Worm (Caenorhabditis elegans) whole organism, L4 larva: ENCODE measurements around the gene mrps-18C.

Experiments used
- F10B5.3 ChIP-seq: sonication (generic microtip); optimal IDR thresholded peaks from 2 replicates; lab custom pipeline; 2016; ENCODE audit warnings: mild to moderate bottlenecking, missing genetic modification characterization, missing compliant biosample characterization
- F26F4.8 ChIP-seq: fragments of 200-800 bp; sonication (Bioruptor generic); conservative IDR thresholded peaks from 2 replicates; pipeline ENCODE4 v1.3.6; 2022; ENCODE audit warnings: missing genetic modification characterization, missing compliant biosample characterization
- F37D6.2 ChIP-seq: sonication (generic microtip); optimal IDR thresholded peaks from 2 replicates; lab custom pipeline; 2016; ENCODE audit warnings: mild to moderate bottlenecking, missing genetic modification characterization, missing compliant biosample characterization
- T20F7.1 ChIP-seq: fragments of 200-800 bp; sonication (Bioruptor generic); optimal IDR thresholded peaks from 2 replicates; lab custom pipeline; 2018; ENCODE audit warnings: mild to moderate bottlenecking, missing genetic modification characterization, missing compliant biosample characterization
- Y105C5A.15 ChIP-seq: fragments of 200-800 bp; sonication (Bioruptor generic); IDR thresholded peaks from 2 replicates; pipeline ENCODE4 v1.3.6; 2022; ENCODE audit warnings: missing genetic modification characterization, missing compliant biosample characterization
- Y48G9A.11 ChIP-seq: fragments of 200-800 bp; sonication (Bioruptor generic); IDR thresholded peaks from 2 replicates; pipeline ENCODE4 v1.3.6; 2022; ENCODE audit warnings: missing genetic modification reagents, missing genetic modification characterization, missing compliant biosample characterization
- Y75B8A.6 ChIP-seq: fragments of 200-800 bp; sonication (Bioruptor generic); IDR thresholded peaks from 2 replicates; pipeline ENCODE4 v1.3.6; 2022; ENCODE audit warnings: missing genetic modification reagents, missing genetic modification characterization, missing compliant biosample characterization
- ZK546.5 ChIP-seq, 2 experiments: sonication (generic microtip); optimal IDR thresholded peaks; 2 replicates each; lab custom pipeline; 2017; ENCODE audit warnings: missing biosample characterization in 2 of 2, missing genetic modification characterization in 2 of 2
- aly-2 ChIP-seq: sonication (generic microtip); optimal IDR thresholded peaks from 2 replicates; lab custom pipeline; 2018; ENCODE audit warnings: missing biosample characterization, missing genetic modification characterization
- ceh-20 ChIP-seq: fragments of 200-800 bp; sonication (Bioruptor generic); IDR thresholded peaks from 2 replicates; pipeline ENCODE4 v1.3.6; 2022; ENCODE audit warnings: missing genetic modification reagents, missing genetic modification characterization, missing compliant biosample characterization
- ceh-32 ChIP-seq: sonication (generic microtip); optimal IDR thresholded peaks from 2 replicates; lab custom pipeline; 2016; ENCODE audit warnings: mild to moderate bottlenecking, missing genetic modification characterization, missing compliant biosample characterization; ENCODE audit not compliant: poor library complexity
- ceh-44 ChIP-seq: fragments of 200-800 bp; sonication (Bioruptor generic); IDR thresholded peaks from 2 replicates; pipeline ENCODE4 v1.3.6; 2022; ENCODE audit warnings: missing genetic modification reagents, missing genetic modification characterization, missing compliant biosample characterization
- ceh-62 ChIP-seq: sonication (generic microtip); optimal IDR thresholded peaks from 2 replicates; lab custom pipeline; 2017; ENCODE audit warnings: missing biosample characterization, missing genetic modification characterization
- ceh-82 ChIP-seq: sonication (generic microtip); optimal IDR thresholded peaks from 2 replicates; lab custom pipeline; 2017; ENCODE audit warnings: missing biosample characterization, missing genetic modification characterization
- ctbp-1 ChIP-seq: fragments of 200-800 bp; sonication (Bioruptor generic); IDR thresholded peaks from 2 replicates; pipeline ENCODE4 v1.3.6; 2022; ENCODE audit warnings: missing genetic modification reagents, missing genetic modification characterization, missing compliant biosample characterization
- daf-8 ChIP-seq: fragments of 200-800 bp; sonication (Bioruptor generic); IDR thresholded peaks from 2 replicates; pipeline ENCODE4 v1.3.6; 2022; ENCODE audit warnings: missing genetic modification characterization, missing compliant biosample characterization
- dmd-6 ChIP-seq: fragments of 200-800 bp; sonication (Bioruptor generic); IDR thresholded peaks from 2 replicates; pipeline ENCODE4 v1.3.6; 2022; ENCODE audit warnings: missing genetic modification reagents, missing genetic modification characterization, missing compliant biosample characterization
- dmd-8 ChIP-seq: fragments of 200-800 bp; sonication (Bioruptor generic); IDR thresholded peaks from 2 replicates; pipeline ENCODE4 v1.3.6; 2022; ENCODE audit warnings: missing genetic modification characterization, missing compliant biosample characterization
- dpl-1 ChIP-seq: fragments of 150-350 bp; optimal IDR thresholded peaks from 2 replicates; lab custom pipeline; 2014; ENCODE audit warnings: missing biosample characterization, missing genetic modification reagents, missing genetic modification characterization
- dve-1 ChIP-seq: sonication (generic microtip); optimal IDR thresholded peaks from 2 replicates; lab custom pipeline; 2017; ENCODE audit warnings: antibody characterized with exemption, mild to moderate bottlenecking, missing genetic modification characterization, missing compliant biosample characterization; ENCODE audit not compliant: insufficient read depth
- egl-27 ChIP-seq: sonication (generic microtip); optimal IDR thresholded peaks from 3 replicates; lab custom pipeline; 2017; ENCODE audit warnings: missing biosample characterization, missing genetic modification reagents, missing genetic modification characterization
- egl-43 ChIP-seq: fragments of 200-800 bp; sonication (Bioruptor generic); IDR thresholded peaks from 2 replicates; pipeline ENCODE4 v1.3.6; 2022; ENCODE audit warnings: missing genetic modification reagents, missing genetic modification characterization, missing compliant biosample characterization
- fkh-10 ChIP-seq: fragments of 150-350 bp; optimal IDR thresholded peaks from 2 replicates; lab custom pipeline; 2014; ENCODE audit warnings: missing biosample characterization, missing genetic modification reagents, missing genetic modification characterization
- fos-1 ChIP-seq: fragments of 150-350 bp; optimal IDR thresholded peaks from 2 replicates; lab custom pipeline; 2014; ENCODE audit warnings: missing biosample characterization, missing genetic modification characterization
- hlh-11 ChIP-seq: fragments of 200-800 bp; sonication (Bioruptor generic); optimal IDR thresholded peaks from 2 replicates; lab custom pipeline; 2018; ENCODE audit warnings: mild to moderate bottlenecking, missing genetic modification characterization, missing compliant biosample characterization
- hlh-30 ChIP-seq: sonication (generic microtip); optimal IDR thresholded peaks from 2 replicates; lab custom pipeline; 2017; ENCODE audit warnings: antibody characterized with exemption, mild to moderate bottlenecking, missing genetic modification characterization, missing compliant biosample characterization; ENCODE audit not compliant: insufficient read depth
- hmg-1.1 ChIP-seq: fragments of 200-800 bp; sonication (Bioruptor generic); IDR thresholded peaks from 2 replicates; pipeline ENCODE4 v1.3.6; 2022; ENCODE audit warnings: missing genetic modification reagents, missing genetic modification characterization, missing compliant biosample characterization
- lin-1 ChIP-seq: fragments of 200-800 bp; sonication (Bioruptor generic); IDR thresholded peaks from 2 replicates; pipeline ENCODE4 v1.3.6; 2022; ENCODE audit warnings: missing genetic modification reagents, missing genetic modification characterization, missing compliant biosample characterization
- lin-29 ChIP-seq: fragments of 200-800 bp; sonication (Bioruptor generic); IDR thresholded peaks from 2 replicates; pipeline ENCODE4 v1.3.6; 2022; ENCODE audit warnings: missing genetic modification reagents, missing genetic modification characterization, missing compliant biosample characterization
- lin-39 ChIP-seq: fragments of 150-350 bp; optimal IDR thresholded peaks from 2 replicates; lab custom pipeline; 2014; ENCODE audit warnings: missing biosample characterization, missing genetic modification reagents, missing genetic modification characterization
- lir-3 ChIP-seq: sonication (generic microtip); optimal IDR thresholded peaks from 2 replicates; lab custom pipeline; 2016; ENCODE audit warnings: mild to moderate bottlenecking, missing genetic modification characterization, missing compliant biosample characterization
- madf-5 ChIP-seq, 2 experiments: fragments of 200-800 bp; sonication (Bioruptor generic); IDR thresholded peaks; 2 replicates each; pipeline ENCODE4 v1.3.6; 2022; ENCODE audit warnings: missing compliant biosample characterization in 2 of 2, missing genetic modification characterization in 2 of 2
- mxl-2 ChIP-seq: fragments of 200-800 bp; sonication (Bioruptor generic); conservative IDR thresholded peaks from 2 replicates; pipeline ENCODE4 v1.3.6; 2022; ENCODE audit warnings: missing genetic modification reagents, missing genetic modification characterization, missing compliant biosample characterization
- nhr-10 ChIP-seq: fragments of 150-350 bp; optimal IDR thresholded peaks from 2 replicates; lab custom pipeline; 2014; ENCODE audit warnings: missing biosample characterization, missing genetic modification characterization
- nhr-111 ChIP-seq: fragments of 200-800 bp; sonication (Bioruptor generic); optimal IDR thresholded peaks from 2 replicates; lab custom pipeline; 2018; ENCODE audit warnings: mild to moderate bottlenecking, missing genetic modification characterization, missing compliant biosample characterization
- nhr-25 ChIP-seq: sonication (generic microtip); optimal IDR thresholded peaks from 2 replicates; lab custom pipeline; 2017; ENCODE audit warnings: missing genetic modification characterization, mild to moderate bottlenecking, missing compliant biosample characterization, antibody characterized with exemption, moderate library complexity, borderline replicate concordance; ENCODE audit not compliant: insufficient read depth
- nhr-28 ChIP-seq: fragments of 150-350 bp; optimal IDR thresholded peaks from 2 replicates; lab custom pipeline; 2014; ENCODE audit warnings: missing biosample characterization, missing genetic modification characterization
- nhr-42 ChIP-seq: fragments of 200-800 bp; sonication (Bioruptor generic); IDR thresholded peaks from 2 replicates; pipeline ENCODE4 v1.3.6; 2022; ENCODE audit warnings: missing genetic modification characterization, missing compliant biosample characterization
- nhr-48 ChIP-seq: sonication (generic microtip); optimal IDR thresholded peaks from 2 replicates; lab custom pipeline; 2016; ENCODE audit warnings: mild to moderate bottlenecking, missing genetic modification characterization, missing compliant biosample characterization
- nhr-76 ChIP-seq: fragments of 150-350 bp; optimal IDR thresholded peaks from 2 replicates; lab custom pipeline; 2014; ENCODE audit warnings: missing biosample characterization, missing genetic modification characterization
- php-3 ChIP-seq: fragments of 200-800 bp; sonication (Bioruptor generic); IDR thresholded peaks from 2 replicates; pipeline ENCODE4 v1.3.6; 2022; ENCODE audit warnings: missing genetic modification reagents, missing genetic modification characterization, missing compliant biosample characterization
- rbr-2 ChIP-seq: sonication (generic microtip); optimal IDR thresholded peaks from 2 replicates; lab custom pipeline; 2016; ENCODE audit warnings: missing genotype, missing genetic modification characterization, missing compliant biosample characterization
- saeg-2 ChIP-seq: fragments of 200-800 bp; sonication (Bioruptor generic); IDR thresholded peaks from 2 replicates; pipeline ENCODE4 v1.3.6; 2022; ENCODE audit warnings: missing genetic modification reagents, missing genetic modification characterization, missing compliant biosample characterization
- set-16 ChIP-seq: fragments of 200-800 bp; sonication (Bioruptor generic); IDR thresholded peaks from 2 replicates; pipeline ENCODE4 v1.3.6; 2022; ENCODE audit warnings: missing genetic modification reagents, missing genetic modification characterization, missing compliant biosample characterization
- spr-1 ChIP-seq: sonication (generic microtip); optimal IDR thresholded peaks from 2 replicates; lab custom pipeline; 2016; ENCODE audit warnings: mild to moderate bottlenecking, missing genetic modification characterization, missing compliant biosample characterization
- spr-3 ChIP-seq: fragments of 200-800 bp; sonication (Bioruptor generic); optimal IDR thresholded peaks from 2 replicates; lab custom pipeline; 2018; ENCODE audit warnings: mild to moderate bottlenecking, missing genetic modification characterization, missing compliant biosample characterization
- tag-97 ChIP-seq: fragments of 200-800 bp; sonication (Bioruptor generic); IDR thresholded peaks from 2 replicates; pipeline ENCODE4 v1.3.6; 2022; ENCODE audit warnings: missing genetic modification characterization, missing compliant biosample characterization
- tra-1 ChIP-seq: fragments of 200-800 bp; sonication (Bioruptor generic); IDR thresholded peaks from 2 replicates; pipeline ENCODE4 v1.3.6; 2022; ENCODE audit warnings: missing genetic modification reagents, missing genetic modification characterization, missing compliant biosample characterization
- unc-62 ChIP-seq, 3 experiments: fragments of 150-350 bp in 1 of 3; sonication (generic microtip); optimal IDR thresholded peaks in 2 of 3; peaks in 1 of 3; 1 replicate in 1 of 3; 2 replicates in 2 of 3; lab custom pipeline; 2014 to 2017; ENCODE audit warnings: missing biosample characterization in 3 of 3, missing genetic modification characterization in 3 of 3, missing genetic modification reagents in 3 of 3, missing genotype in 1 of 3
- vab-7 ChIP-seq: fragments of 200-800 bp; sonication (Bioruptor generic); IDR thresholded peaks from 2 replicates; pipeline ENCODE4 v1.3.6; 2022; ENCODE audit warnings: missing genetic modification reagents, missing genetic modification characterization, missing compliant biosample characterization
- zip-2 ChIP-seq: fragments of 150-350 bp; optimal IDR thresholded peaks from 2 replicates; lab custom pipeline; 2014; ENCODE audit warnings: missing biosample characterization, missing genetic modification characterization

The mrps-18C gene

DNA sequence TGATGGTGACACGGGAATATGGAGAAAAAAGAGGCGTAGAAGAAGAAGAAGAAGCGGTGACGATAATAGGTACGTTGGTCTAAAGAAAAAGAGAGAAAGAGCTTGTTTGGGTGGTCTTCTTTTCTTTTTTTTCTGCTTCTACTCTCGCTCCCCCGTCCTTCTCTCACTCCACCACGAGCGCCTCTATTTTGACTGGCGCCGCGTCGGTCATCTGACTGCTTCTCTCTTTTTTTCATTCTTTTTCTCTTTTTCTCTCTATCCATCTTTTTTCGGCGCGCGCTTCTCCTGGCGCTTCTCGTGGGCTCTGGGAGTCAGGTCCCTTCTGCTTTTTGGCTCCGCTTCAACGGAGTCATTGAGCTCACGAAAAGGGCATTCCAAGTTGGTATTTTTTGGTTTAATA is 15.0 kb downstream of the mrps-18C start (continued):
- no peak for TF ChIP-seq spr-3 (GFP tag; lab: Kevin White, UChicago)
- TF ChIP-seq ZK546.5 (tag; optimal IDR thresholded peaks at IDR 0.05; lab: Kevin White, UChicago) = no peak
- peak; percentile 56; the same call in 1 of the 2 replicates for TF ChIP-seq egl-43
- TF ChIP-seq lin-1 (GFP tag; lab: Robert Waterston, UW) = no peak
- peak; percentile 7 for TF ChIP-seq F37D6.2
- no peak for TF ChIP-seq ceh-20 (GFP tag; lab: Robert Waterston, UW)
- peak; percentile 67 for TF ChIP-seq set-16 (GFP tag; lab: Robert Waterston, UW)
- TF ChIP-seq php-3 (GFP tag; lab: Robert Waterston, UW) = no peak
- no peak for TF ChIP-seq fos-1
- no peak for TF ChIP-seq nhr-42 (GFP tag; lab: Robert Waterston, UW)
- TF ChIP-seq hlh-11 (tag; lab: Kevin White, UChicago) = peak; percentile 58
- TF ChIP-seq mxl-2 (GFP tag; lab: Robert Waterston, UW) = no peak
- peak; percentile 68 for TF ChIP-seq hmg-1.1 (GFP tag; lab: Robert Waterston, UW)
- TF ChIP-seq nhr-111 (GFP tag; lab: Kevin White, UChicago) = no peak
- TF ChIP-seq ceh-32 (tag; lab: Kevin White, UChicago) = no peak
- TF ChIP-seq ceh-44 (GFP tag; lab: Robert Waterston, UW) = no peak
- TF ChIP-seq daf-8 (GFP tag; lab: Robert Waterston, UW) = no peak
- TF ChIP-seq aly-2 (tag; lab: Kevin White, UChicago) = no peak
- TF ChIP-seq tra-1 (GFP tag; lab: Robert Waterston, UW) = peak; percentile 54; the same call in 1 of the 2 replicates
- no peak for TF ChIP-seq F26F4.8
- peak; percentile 13 for TF ChIP-seq dve-1 (tag; lab: Kevin White, UChicago)
- 0 out of 2 replicates have a peak, but pooled peaks have one; percentile 25 for TF ChIP-seq ctbp-1
- TF ChIP-seq nhr-10 (tag; lab: Kevin White, UChicago) = no peak
- TF ChIP-seq ceh-62 = no peak
- no peak for TF ChIP-seq saeg-2 (GFP tag; lab: Robert Waterston, UW)
- peak; percentile 23 for TF ChIP-seq fkh-10
- TF ChIP-seq lir-3 (tag; lab: Kevin White, UChicago) = no peak
- no peak for TF ChIP-seq egl-27 (tag; lab: Kevin White, UChicago)
- no peak for TF ChIP-seq nhr-76 (tag; lab: Kevin White, UChicago)
- TF ChIP-seq Y75B8A.6 (GFP tag; lab: Robert Waterston, UW) = no peak
- TF ChIP-seq T20F7.1 (GFP tag; lab: Kevin White, UChicago) = no peak
- no peak for TF ChIP-seq lin-29
- TF ChIP-seq Y48G9A.11 = no peak
- no peak for TF ChIP-seq dmd-6 (GFP tag; lab: Robert Waterston, UW)
- TF ChIP-seq unc-62 (GFP tag; optimal IDR thresholded peaks at IDR 0.05 in 1 of 2; lab: Kevin White, UChicago) = peak in 1 of 2 experiments; percentile 83
- no peak for TF ChIP-seq unc-62 (tag; optimal IDR thresholded peaks at IDR 0.05; lab: Kevin White, UChicago)
- TF ChIP-seq lin-39 (tag; lab: Kevin White, UChicago) = no peak
- peak; percentile 97 for TF ChIP-seq hlh-30 (tag; lab: Kevin White, UChicago)
- no peak for TF ChIP-seq ceh-82 (tag; lab: Kevin White, UChicago)
- TF ChIP-seq F10B5.3 = no peak
- TF ChIP-seq nhr-28 (tag; lab: Kevin White, UChicago) = no peak
- no peak for TF ChIP-seq zip-2 (tag; lab: Kevin White, UChicago)
- no peak for TF ChIP-seq tag-97 (GFP tag; lab: Robert Waterston, UW)
- no peak for TF ChIP-seq nhr-25 (tag; lab: Kevin White, UChicago)
- TF ChIP-seq vab-7 = no peak
- TF ChIP-seq dpl-1 (GFP tag; lab: Kevin White, UChicago) = no peak
- peak; percentile 63 for TF ChIP-seq rbr-2 (tag; lab: Kevin White, UChicago)
- no peak for TF ChIP-seq nhr-48 (tag; lab: Kevin White, UChicago)
- no peak for TF ChIP-seq madf-5 (GFP tag; IDR thresholded peaks at IDR 0.05; lab: Robert Waterston, UW)
- TF ChIP-seq spr-1 (tag; lab: Kevin White, UChicago) = no peak
- no peak for TF ChIP-seq dmd-8
- TF ChIP-seq Y105C5A.15 (GFP tag; lab: Robert Waterston, UW) = no peak
